Fruit fly (Drosophila melanogaster) whole organism, embryonic: ENCODE results near the gene CG42781.

ENCODE experiments used
- Ada2b ChIP-seq: fragments of 200-800 bp; sonication (Bioruptor generic); IDR thresholded peaks from 2 replicates; pipeline ENCODE4 v1.3.6; 2022; ENCODE audit warnings: missing biosample characterization, missing genetic modification characterization
- BtbVII ChIP-seq: fragments of 200-800 bp; sonication (Bioruptor generic); optimal IDR thresholded peaks from 3 replicates; lab custom pipeline; 2017; ENCODE audit warnings: missing biosample characterization, mild to moderate bottlenecking, missing genetic modification characterization
- CG10431 ChIP-seq: fragments of 200-800 bp; sonication (Bioruptor generic); optimal IDR thresholded peaks from 3 replicates; lab custom pipeline; 2018; ENCODE audit warnings: missing biosample characterization, mild to moderate bottlenecking, missing genetic modification characterization
- CG10462 ChIP-seq: fragments of 200-800 bp; sonication (Bioruptor generic); optimal IDR thresholded peaks from 2 replicates; lab custom pipeline; 2016; ENCODE audit warnings: missing biosample characterization, missing genetic modification characterization
- CG11093 ChIP-seq: fragments of 200-800 bp; sonication (Bioruptor generic); IDR thresholded peaks from 3 replicates; pipeline ENCODE4 v1.3.6; 2022; ENCODE audit warnings: missing biosample characterization, missing genetic modification characterization
- CG12659 ChIP-seq: fragments of 200-800 bp; sonication (Bioruptor generic); optimal IDR thresholded peaks from 3 replicates; lab custom pipeline; 2017; ENCODE audit warnings: mild to moderate bottlenecking, missing biosample characterization, missing genetic modification reagents, missing genetic modification characterization
- CG13287 ChIP-seq: fragments of 200-800 bp; sonication (Bioruptor generic); IDR thresholded peaks from 2 replicates; pipeline ENCODE4 v1.3.6; 2022; ENCODE audit warnings: missing biosample characterization, missing genetic modification characterization; ENCODE audit not compliant: partially characterized antibody
- CG14014 ChIP-seq: fragments of 200-800 bp; sonication (Bioruptor generic); IDR thresholded peaks from 2 replicates; pipeline ENCODE4 v1.3.6; 2022; ENCODE audit warnings: missing biosample characterization, missing genetic modification characterization
- CG15696 ChIP-seq: fragments of 200-800 bp; sonication (Bioruptor generic); optimal IDR thresholded peaks from 2 replicates; lab custom pipeline; 2019; ENCODE audit warnings: missing biosample characterization, mild to moderate bottlenecking, missing genetic modification characterization, moderate library complexity
- CG17802 ChIP-seq: fragments of 200-800 bp; sonication (Bioruptor generic); optimal IDR thresholded peaks from 2 replicates; lab custom pipeline; 2018; ENCODE audit warnings: missing biosample characterization, mild to moderate bottlenecking, missing genetic modification characterization, moderate library complexity
- CG17829 ChIP-seq: fragments of 200-800 bp; optimal IDR thresholded peaks from 2 replicates; lab custom pipeline; 2019; ENCODE audit warnings: missing biosample characterization, mild to moderate bottlenecking, missing genetic modification characterization, moderate library complexity
- CG18764 ChIP-seq: fragments of 200-800 bp; sonication (Bioruptor generic); optimal IDR thresholded peaks from 3 replicates; lab custom pipeline; 2016; ENCODE audit warnings: missing biosample characterization, missing genetic modification characterization
- CG32772 ChIP-seq: fragments of 200-800 bp; sonication (Bioruptor generic); IDR thresholded peaks from 2 replicates; pipeline ENCODE4 v1.3.6; 2022; ENCODE audit warnings: missing biosample characterization, missing genetic modification characterization
- CG4328 ChIP-seq: fragments of 200-800 bp; sonication (Bioruptor generic); optimal IDR thresholded peaks from 3 replicates; lab custom pipeline; 2017; ENCODE audit warnings: missing biosample characterization, missing genetic modification reagents, missing genetic modification characterization
- CG6813 ChIP-seq: fragments of 200-800 bp; sonication (Bioruptor generic); optimal IDR thresholded peaks from 2 replicates; lab custom pipeline; 2017; ENCODE audit warnings: missing biosample characterization, missing genetic modification characterization, mild to moderate bottlenecking, moderate library complexity, missing genetic modification reagents
- CG7271 ChIP-seq: fragments of 200-800 bp; sonication (Bioruptor generic); optimal IDR thresholded peaks from 2 replicates; lab custom pipeline; 2018; ENCODE audit warnings: missing biosample characterization, mild to moderate bottlenecking, missing genetic modification characterization, moderate library complexity
- CG7987 ChIP-seq: fragments of 200-800 bp; sonication (Bioruptor generic); optimal IDR thresholded peaks from 2 replicates; lab custom pipeline; 2018; ENCODE audit warnings: missing biosample characterization, mild to moderate bottlenecking, missing genetic modification characterization, moderate library complexity
- CG8924 ChIP-seq: fragments of 200-800 bp; optimal IDR thresholded peaks from 3 replicates; lab custom pipeline; 2019; ENCODE audit warnings: missing biosample characterization, mild to moderate bottlenecking, missing genetic modification characterization, moderate library complexity
- CG9437 ChIP-seq: fragments of 200-800 bp; sonication (Bioruptor generic); optimal IDR thresholded peaks from 2 replicates; lab custom pipeline; 2018; ENCODE audit warnings: missing biosample characterization, mild to moderate bottlenecking, missing genetic modification characterization
- CG9609 ChIP-seq: fragments of 200-800 bp; sonication (Bioruptor generic); optimal IDR thresholded peaks from 3 replicates; lab custom pipeline; 2016; ENCODE audit warnings: missing biosample characterization, missing genetic modification characterization
- CG9727 ChIP-seq: fragments of 200-800 bp; sonication (Bioruptor generic); optimal IDR thresholded peaks from 3 replicates; lab custom pipeline; 2017; ENCODE audit warnings: missing biosample characterization, mild to moderate bottlenecking, missing genetic modification characterization
- Camta ChIP-seq: fragments of 200-800 bp; sonication (Bioruptor generic); optimal IDR thresholded peaks from 2 replicates; lab custom pipeline; 2016; ENCODE audit warnings: missing biosample characterization, missing genetic modification characterization
- Doc3 ChIP-seq: fragments of 200-800 bp; sonication (Bioruptor generic); IDR thresholded peaks from 3 replicates; pipeline ENCODE4 v1.3.6; 2022; ENCODE audit warnings: missing biosample characterization, missing genetic modification characterization; ENCODE audit not compliant: partially characterized antibody
- E2f1 ChIP-seq: fragments of 200-800 bp; sonication (Bioruptor generic); IDR thresholded peaks from 2 replicates; pipeline ENCODE4 v1.3.6; 2022; ENCODE audit warnings: missing biosample characterization, missing genetic modification characterization
- Hand ChIP-seq: fragments of 200-800 bp; sonication (Bioruptor generic); optimal IDR thresholded peaks from 2 replicates; lab custom pipeline; 2017; ENCODE audit warnings: mild to moderate bottlenecking, missing biosample characterization, missing genetic modification reagents, missing genetic modification characterization
- HmgZ ChIP-seq: fragments of 200-800 bp; sonication (Bioruptor generic); optimal IDR thresholded peaks from 2 replicates; lab custom pipeline; 2018; ENCODE audit warnings: missing biosample characterization, mild to moderate bottlenecking, missing genetic modification characterization
- Hsf ChIP-seq: fragments of 200-800 bp; sonication (Bioruptor generic); optimal IDR thresholded peaks from 3 replicates; lab custom pipeline; 2016; ENCODE audit warnings: missing biosample characterization, missing genetic modification characterization
- MBD-R2 ChIP-seq: fragments of 200-800 bp; sonication (Bioruptor generic); IDR thresholded peaks from 2 replicates; pipeline ENCODE4 v1.3.6; 2022; ENCODE audit warnings: missing biosample characterization, missing genetic modification characterization
- Ravus ChIP-seq: fragments of 200-800 bp; sonication (Bioruptor generic); IDR thresholded peaks from 2 replicates; pipeline ENCODE4 v1.3.6; 2022; ENCODE audit warnings: missing biosample characterization, missing genetic modification characterization
- aop ChIP-seq: fragments of 200-800 bp; sonication (Bioruptor generic); IDR thresholded peaks from 2 replicates; pipeline ENCODE4 v1.3.6; 2022; ENCODE audit warnings: missing biosample characterization, missing genetic modification characterization
- cato ChIP-seq: fragments of 200-800 bp; sonication (Bioruptor generic); optimal IDR thresholded peaks from 2 replicates; lab custom pipeline; 2016; ENCODE audit warnings: missing biosample characterization, missing genetic modification characterization, borderline replicate concordance
- chm ChIP-seq: fragments of 200-800 bp; sonication (Bioruptor generic); IDR thresholded peaks from 2 replicates; pipeline ENCODE4 v1.3.6; 2022; ENCODE audit warnings: missing biosample characterization, missing genetic modification characterization
- chn ChIP-seq: fragments of 200-800 bp; sonication (Bioruptor generic); optimal IDR thresholded peaks from 2 replicates; lab custom pipeline; 2016; ENCODE audit warnings: missing biosample characterization, missing genetic modification characterization
- cwo ChIP-seq: fragments of 200-800 bp; sonication (Bioruptor generic); optimal IDR thresholded peaks from 3 replicates; lab custom pipeline; 2017; ENCODE audit warnings: missing biosample characterization, missing genetic modification characterization, mild to moderate bottlenecking, moderate library complexity, missing genetic modification reagents
- dati ChIP-seq: fragments of 200-800 bp; sonication (Bioruptor generic); IDR thresholded peaks from 2 replicates; pipeline ENCODE4 v1.3.6; 2022; ENCODE audit warnings: missing biosample characterization, missing genetic modification characterization
- dmrt11E ChIP-seq: fragments of 200-800 bp; sonication (Bioruptor generic); optimal IDR thresholded peaks from 3 replicates; lab custom pipeline; 2018; ENCODE audit warnings: missing biosample characterization, mild to moderate bottlenecking, missing genetic modification characterization, moderate library complexity
- fru ChIP-seq: fragments of >200 bp; optimal IDR thresholded peaks from 2 replicates; lab custom pipeline; 2017
- gce ChIP-seq: fragments of 200-800 bp; sonication (Bioruptor generic); IDR thresholded peaks from 3 replicates; pipeline ENCODE4 v1.3.6; 2022; ENCODE audit warnings: missing biosample characterization, missing genetic modification characterization
- gcm ChIP-seq: fragments of 200-800 bp; sonication (Bioruptor generic); optimal IDR thresholded peaks from 2 replicates; lab custom pipeline; 2019; ENCODE audit warnings: missing biosample characterization, mild to moderate bottlenecking, missing genetic modification characterization, moderate library complexity
- gt ChIP-seq: fragments of 200-800 bp; sonication (Bioruptor generic); IDR thresholded peaks from 2 replicates; pipeline ENCODE4 v1.3.6; 2022; ENCODE audit warnings: missing biosample characterization, missing genetic modification characterization
- inv ChIP-seq: fragments of 200-800 bp; sonication (Bioruptor generic); IDR thresholded peaks from 2 replicates; pipeline ENCODE4 v1.3.6; 2022; ENCODE audit warnings: missing biosample characterization, missing genetic modification characterization; ENCODE audit not compliant: partially characterized antibody
- pzg ChIP-seq: fragments of 200-800 bp; sonication (Bioruptor generic); optimal IDR thresholded peaks from 3 replicates; lab custom pipeline; 2018; ENCODE audit warnings: missing biosample characterization, mild to moderate bottlenecking, missing genetic modification characterization, moderate library complexity
- repo ChIP-seq: fragments of 200-800 bp; sonication (Bioruptor generic); optimal IDR thresholded peaks from 2 replicates; lab custom pipeline; 2016; ENCODE audit warnings: missing biosample characterization, missing genetic modification characterization
- run ChIP-seq: fragments of 200-800 bp; sonication (Bioruptor generic); optimal IDR thresholded peaks from 3 replicates; lab custom pipeline; 2018; ENCODE audit warnings: missing biosample characterization, mild to moderate bottlenecking, missing genetic modification characterization
- sens ChIP-seq: fragments of 200-800 bp; sonication (Bioruptor generic); peaks from one replicate; lab custom pipeline; 2016; ENCODE audit warnings: missing biosample characterization, missing genetic modification characterization
- wdn ChIP-seq: fragments of 200-800 bp; sonication (Bioruptor generic); IDR thresholded peaks from 2 replicates; pipeline ENCODE4 v1.3.6; 2022; ENCODE audit warnings: missing biosample characterization, missing genetic modification characterization
- wek ChIP-seq: fragments of 200-800 bp; sonication (Bioruptor generic); optimal IDR thresholded peaks from 3 replicates; lab custom pipeline; 2018; ENCODE audit warnings: missing biosample characterization, mild to moderate bottlenecking, missing genetic modification characterization, moderate library complexity
- wor ChIP-seq: fragments of 200-800 bp; sonication (Bioruptor generic); IDR thresholded peaks from 2 replicates; pipeline ENCODE4 v1.3.6; 2022; ENCODE audit warnings: missing biosample characterization, missing genetic modification characterization
- zen2 ChIP-seq: fragments of 200-800 bp; sonication (Bioruptor generic); IDR thresholded peaks from 3 replicates; pipeline ENCODE4 v1.3.6; 2022; ENCODE audit warnings: missing biosample characterization, missing genetic modification characterization; ENCODE audit not compliant: partially characterized antibody

The CG42781 gene

dm6 chrX:7333858-7334800, 48.7 kb downstream of the CG42781 start (continued):
- no peak; the same call in 1 of the 2 replicates for TF ChIP-seq wdn (GFP tag; lab: Robert Waterston, UW)
- peak; percentile 26 for TF ChIP-seq CG12659
- no peak for TF ChIP-seq E2f1 (GFP tag; lab: Robert Waterston, UW)
- TF ChIP-seq CG32772 (GFP tag; lab: Robert Waterston, UW), result no peak
- no peak for TF ChIP-seq CG4328 (GFP tag; lab: Kevin White, UChicago)
- peak; percentile 45; the same call in 1 of the 2 replicates for TF ChIP-seq CG14014 (GFP tag; lab: Robert Waterston, UW)
- no peak for TF ChIP-seq dmrt11E (tag; lab: Kevin White, UChicago)
- no peak for TF ChIP-seq HmgZ (tag; lab: Kevin White, UChicago)
- no peak for TF ChIP-seq CG10462 (GFP tag; lab: Kevin White, UChicago)
- TF ChIP-seq CG11093, result no peak
- TF ChIP-seq CG7271 (tag; lab: Kevin White, UChicago), result no peak
- no peak for TF ChIP-seq CG10431 (GFP tag; lab: Kevin White, UChicago)
- peak; percentile 54 for TF ChIP-seq CG9609
- no peak for TF ChIP-seq inv
- TF ChIP-seq BtbVII (GFP tag; lab: Kevin White, UChicago), result no peak
- TF ChIP-seq sens (GFP tag; lab: Kevin White, UChicago), result peak; percentile 78
- TF ChIP-seq CG13287 (GFP tag; lab: Robert Waterston, UW), result no peak; the same call in 1 of the 2 replicates
- TF ChIP-seq fru, result no peak
- no peak for TF ChIP-seq Ravus
- TF ChIP-seq aop (GFP tag; lab: Robert Waterston, UW), result no peak
- TF ChIP-seq gt (GFP tag; lab: Robert Waterston, UW), result no peak
- no peak for TF ChIP-seq CG9437 (GFP tag; lab: Kevin White, UChicago)
- TF ChIP-seq wek, result no peak
- no peak for TF ChIP-seq chn
- no peak for TF ChIP-seq pzg
- TF ChIP-seq chm (GFP tag; lab: Robert Waterston, UW), result no peak
- no peak for TF ChIP-seq CG8924 (tag; lab: Kevin White, UChicago)
- no peak for TF ChIP-seq zen2 (GFP tag; lab: Robert Waterston, UW)
- TF ChIP-seq CG18764, result no peak
- TF ChIP-seq gce (GFP tag; lab: Robert Waterston, UW), result no peak; the same call in 2 of the 3 replicates
- TF ChIP-seq Doc3 (GFP tag; lab: Robert Waterston, UW), result no peak
- TF ChIP-seq Ada2b (GFP tag; lab: Robert Waterston, UW), result 0 out of 2 replicates have a peak, but pooled peaks have one; percentile 17
- no peak for TF ChIP-seq run (tag; lab: Kevin White, UChicago)
- TF ChIP-seq wor (GFP tag; lab: Robert Waterston, UW), result no peak
- no peak for TF ChIP-seq gcm (GFP tag; lab: Kevin White, UChicago)
- TF ChIP-seq CG9727, result peak; percentile 53
- peak; percentile 34 for TF ChIP-seq Hsf (GFP tag; lab: Kevin White, UChicago)
- TF ChIP-seq Hand (GFP tag; lab: Kevin White, UChicago), result no peak
- no peak for TF ChIP-seq cato
- no peak for TF ChIP-seq MBD-R2
- no peak for TF ChIP-seq repo
- no peak for TF ChIP-seq CG17829 (tag; lab: Kevin White, UChicago)
- no peak for TF ChIP-seq CG17802 (tag; lab: Kevin White, UChicago)
- no peak for TF ChIP-seq CG15696 (tag; lab: Kevin White, UChicago)
- TF ChIP-seq CG6813, result peak; percentile 36
- TF ChIP-seq cwo (GFP tag; lab: Kevin White, UChicago), result no peak
- no peak for TF ChIP-seq CG7987 (GFP tag; lab: Kevin White, UChicago)
- TF ChIP-seq dati (GFP tag; lab: Robert Waterston, UW), result no peak
- TF ChIP-seq Camta (GFP tag; lab: Kevin White, UChicago), result peak; percentile 2
